Fruit fly (Drosophila melanogaster) whole organism, embryonic: Measurements from ENCODE around the gene CG43610.

Experiments used
- CG10274 ChIP-seq: fragments of 200-800 bp; sonication (Bioruptor generic); optimal IDR thresholded peaks from 3 replicates; lab custom pipeline; 2017; ENCODE audit warnings: missing biosample characterization, mild to moderate bottlenecking, missing genetic modification characterization
- CG10321 ChIP-seq: fragments of 200-800 bp; sonication (Bioruptor generic); IDR thresholded peaks from 2 replicates; pipeline ENCODE4 v1.3.6; 2022; ENCODE audit warnings: missing biosample characterization, missing genetic modification characterization
- CG10543 ChIP-seq: fragments of 200-800 bp; sonication (Bioruptor generic); optimal IDR thresholded peaks from 3 replicates; lab custom pipeline; 2017; ENCODE audit warnings: missing biosample characterization, mild to moderate bottlenecking, missing genetic modification characterization, moderate library complexity
- CG11560 ChIP-seq: fragments of 200-800 bp; sonication (Bioruptor generic); IDR thresholded peaks from 3 replicates; pipeline ENCODE4 v1.3.6; 2022; ENCODE audit warnings: missing biosample characterization, missing genetic modification characterization
- CG12219 ChIP-seq: fragments of 200-800 bp; sonication (Bioruptor generic); optimal IDR thresholded peaks from 3 replicates; lab custom pipeline; 2018; ENCODE audit warnings: missing biosample characterization, mild to moderate bottlenecking, missing genetic modification characterization
- CG12659 ChIP-seq: fragments of 200-800 bp; sonication (Bioruptor generic); optimal IDR thresholded peaks from 3 replicates; lab custom pipeline; 2017; ENCODE audit warnings: mild to moderate bottlenecking, missing biosample characterization, missing genetic modification reagents, missing genetic modification characterization
- CG12744 ChIP-seq: fragments of 200-800 bp; sonication (Bioruptor generic); optimal IDR thresholded peaks from 2 replicates; lab custom pipeline; 2016; ENCODE audit warnings: missing biosample characterization, missing genetic modification characterization
- CG14014 ChIP-seq: fragments of 200-800 bp; sonication (Bioruptor generic); IDR thresholded peaks from 2 replicates; pipeline ENCODE4 v1.3.6; 2022; ENCODE audit warnings: missing biosample characterization, missing genetic modification characterization
- CG1602 ChIP-seq: fragments of 200-800 bp; sonication (Bioruptor generic); optimal IDR thresholded peaks from 3 replicates; lab custom pipeline; 2016; ENCODE audit warnings: missing biosample characterization, missing genetic modification characterization
- CG16813 ChIP-seq: fragments of 200-800 bp; sonication (Bioruptor generic); IDR thresholded peaks from 3 replicates; pipeline ENCODE4 v1.3.6; 2022; ENCODE audit warnings: missing biosample characterization, missing genetic modification characterization; ENCODE audit not compliant: partially characterized antibody
- CG16815 ChIP-seq: fragments of 200-800 bp; sonication (Bioruptor generic); optimal IDR thresholded peaks from 3 replicates; lab custom pipeline; 2017; ENCODE audit warnings: missing biosample characterization, mild to moderate bottlenecking, missing genetic modification characterization
- CG34422 ChIP-seq: fragments of 200-800 bp; sonication (Bioruptor generic); IDR thresholded peaks from 3 replicates; pipeline ENCODE4 v1.3.6; 2022; ENCODE audit warnings: missing biosample characterization, missing genetic modification characterization
- CG4360 ChIP-seq: fragments of 200-800 bp; sonication (Bioruptor generic); IDR thresholded peaks from 2 replicates; pipeline ENCODE4 v1.3.6; 2022; ENCODE audit warnings: missing biosample characterization, missing genetic modification characterization
- CG4404 ChIP-seq: fragments of 200-800 bp; sonication (Bioruptor generic); IDR thresholded peaks from 2 replicates; pipeline ENCODE4 v1.3.6; 2022; ENCODE audit warnings: missing biosample characterization, missing genetic modification characterization
- CG5180 ChIP-seq: fragments of 200-800 bp; sonication (Bioruptor generic); optimal IDR thresholded peaks from 3 replicates; lab custom pipeline; 2017; ENCODE audit warnings: missing biosample characterization, missing genetic modification characterization, mild to moderate bottlenecking, moderate library complexity, missing genetic modification reagents
- CG6689 ChIP-seq: fragments of 200-800 bp; sonication (Bioruptor generic); IDR thresholded peaks from 2 replicates; pipeline ENCODE4 v1.3.6; 2022; ENCODE audit warnings: missing biosample characterization, missing genetic modification characterization
- CG6854 ChIP-seq: fragments of 200-800 bp; sonication (Bioruptor generic); optimal IDR thresholded peaks from 3 replicates; lab custom pipeline; 2017; ENCODE audit warnings: missing biosample characterization, mild to moderate bottlenecking, missing genetic modification characterization
- CG8290 ChIP-seq, 3 experiments: fragments of 200-800 bp; sonication (Bioruptor generic); optimal IDR thresholded peaks; 2 replicates each; lab custom pipeline; 2016 to 2019; ENCODE audit warnings: missing biosample characterization in 3 of 3, missing genetic modification characterization in 3 of 3, mild to moderate bottlenecking in 2 of 3, moderate library complexity in 1 of 3
- CG8765 ChIP-seq: fragments of 200-800 bp; sonication (Bioruptor generic); IDR thresholded peaks from 2 replicates; pipeline ENCODE4 v1.3.6; 2022; ENCODE audit warnings: missing biosample characterization, missing genetic modification characterization
- Hr39 ChIP-seq: fragments of >200 bp; optimal IDR thresholded peaks from 2 replicates; lab custom pipeline; 2017
- Kr ChIP-seq: fragments of 200-800 bp; sonication (Bioruptor generic); optimal IDR thresholded peaks from 2 replicates; lab custom pipeline; 2017; ENCODE audit warnings: missing biosample characterization, mild to moderate bottlenecking, missing genetic modification characterization
- MTF-1 ChIP-seq: fragments of 200-800 bp; sonication (Bioruptor generic); optimal IDR thresholded peaks from 2 replicates; lab custom pipeline; 2018; ENCODE audit warnings: missing biosample characterization, mild to moderate bottlenecking, missing genetic modification characterization, borderline replicate concordance
- Sox100B ChIP-seq: fragments of 200-800 bp; sonication (Bioruptor generic); optimal IDR thresholded peaks from 3 replicates; lab custom pipeline; 2018; ENCODE audit warnings: missing biosample characterization, mild to moderate bottlenecking, missing genetic modification characterization
- Stat92E ChIP-seq, 3 experiments: fragments of >200 bp in 2 of 3; fragments of 200-800 bp in 1 of 3; sonication (Bioruptor generic) in 1 of 3; optimal IDR thresholded peaks; 2 replicates each; lab custom pipeline; 2017 to 2019; ENCODE audit warnings: missing biosample characterization in 3 of 3, missing genetic modification characterization in 3 of 3, mild to moderate bottlenecking in 1 of 3, moderate library complexity in 1 of 3
- ara ChIP-seq: fragments of 200-800 bp; sonication (Bioruptor generic); IDR thresholded peaks from 2 replicates; pipeline ENCODE4 v1.3.6; 2022; ENCODE audit warnings: missing biosample characterization, missing genetic modification characterization
- ato ChIP-seq: fragments of 200-800 bp; sonication (Bioruptor generic); IDR thresholded peaks from 2 replicates; pipeline ENCODE4 v1.3.6; 2022; ENCODE audit warnings: missing biosample characterization, missing genetic modification characterization; ENCODE audit not compliant: partially characterized antibody
- btn ChIP-seq: fragments of 200-800 bp; sonication (Bioruptor generic); optimal IDR thresholded peaks from 2 replicates; lab custom pipeline; 2016; ENCODE audit warnings: missing biosample characterization, missing genetic modification characterization
- cad ChIP-seq: fragments of >200 bp; optimal IDR thresholded peaks from 2 replicates; lab custom pipeline; 2017; ENCODE audit warnings: missing biosample characterization, missing genetic modification characterization
- crol ChIP-seq: fragments of 200-800 bp; sonication (Bioruptor generic); IDR thresholded peaks from 2 replicates; pipeline ENCODE4 v1.3.6; 2022; ENCODE audit warnings: missing biosample characterization, missing genetic modification characterization
- danr ChIP-seq: fragments of 200-800 bp; sonication (Bioruptor generic); IDR thresholded peaks from 2 replicates; pipeline ENCODE4 v1.3.6; 2022; ENCODE audit warnings: missing biosample characterization, missing genetic modification characterization
- dati ChIP-seq: fragments of 200-800 bp; sonication (Bioruptor generic); IDR thresholded peaks from 2 replicates; pipeline ENCODE4 v1.3.6; 2022; ENCODE audit warnings: missing biosample characterization, missing genetic modification characterization
- dpn ChIP-seq, 2 experiments: fragments of 200-800 bp; sonication (Bioruptor generic); optimal IDR thresholded peaks; 3 replicates each; lab custom pipeline; 2016; ENCODE audit warnings: missing biosample characterization in 2 of 2, missing genetic modification characterization in 2 of 2
- ems ChIP-seq: fragments of 200-800 bp; sonication (Bioruptor generic); optimal IDR thresholded peaks from 3 replicates; lab custom pipeline; 2016; ENCODE audit warnings: missing biosample characterization, missing genetic modification characterization
- eve ChIP-seq, 2 experiments: fragments of >200 bp; optimal IDR thresholded peaks; 2 replicates each; lab custom pipeline; 2017; ENCODE audit warnings: missing biosample characterization in 2 of 2, missing genetic modification characterization in 2 of 2
- fd64A ChIP-seq: fragments of 200-800 bp; sonication (Bioruptor generic); optimal IDR thresholded peaks from 3 replicates; lab custom pipeline; 2018; ENCODE audit warnings: missing biosample characterization, mild to moderate bottlenecking, missing genetic modification characterization
- ftz-f1 ChIP-seq: fragments of 200-800 bp; sonication (Bioruptor generic); optimal IDR thresholded peaks from 2 replicates; lab custom pipeline; 2016; ENCODE audit warnings: missing biosample characterization, missing genetic modification characterization
- hth ChIP-seq: fragments of >200 bp; optimal IDR thresholded peaks from 2 replicates; lab custom pipeline; 2017; ENCODE audit warnings: inconsistent platforms
- kah ChIP-seq: fragments of 200-800 bp; sonication (Bioruptor generic); optimal IDR thresholded peaks from 2 replicates; lab custom pipeline; 2018; ENCODE audit warnings: missing biosample characterization, mild to moderate bottlenecking, missing genetic modification characterization
- ken ChIP-seq: fragments of 200-800 bp; sonication (Bioruptor generic); IDR thresholded peaks from 3 replicates; pipeline ENCODE4 v1.3.6; 2022; ENCODE audit warnings: missing biosample characterization, missing genetic modification characterization
- kni ChIP-seq: fragments of 200-800 bp; sonication (Bioruptor generic); optimal IDR thresholded peaks from 3 replicates; lab custom pipeline; 2017; ENCODE audit warnings: mild to moderate bottlenecking, missing biosample characterization, missing genetic modification reagents, missing genetic modification characterization
- lilli ChIP-seq: fragments of 200-800 bp; sonication (Bioruptor generic); optimal IDR thresholded peaks from 3 replicates; lab custom pipeline; 2016; ENCODE audit warnings: missing biosample characterization, missing genetic modification characterization
- nau ChIP-seq: fragments of 200-800 bp; sonication (Bioruptor generic); optimal IDR thresholded peaks from 3 replicates; lab custom pipeline; 2017; ENCODE audit warnings: missing biosample characterization, mild to moderate bottlenecking, missing genetic modification characterization, missing genetic modification reagents
- pan ChIP-seq, 4 experiments: fragments of >200 bp in 3 of 4; fragments of 200-800 bp in 1 of 4; sonication (Bioruptor generic) in 1 of 4; optimal IDR thresholded peaks in 3 of 4; IDR thresholded peaks in 1 of 4; 2 replicates each; pipeline versions ENCODE4 v1.3.6 to Lab custom; 2017 to 2022; ENCODE audit warnings: missing biosample characterization in 2 of 4, missing genetic modification characterization in 2 of 4, mixed read lengths in 1 of 4
- pros ChIP-seq: fragments of 200-800 bp; sonication (Bioruptor generic); optimal IDR thresholded peaks from 3 replicates; lab custom pipeline; 2019; ENCODE audit warnings: missing biosample characterization, mild to moderate bottlenecking, missing genetic modification characterization, moderate library complexity
- pzg ChIP-seq: fragments of 200-800 bp; sonication (Bioruptor generic); optimal IDR thresholded peaks from 3 replicates; lab custom pipeline; 2018; ENCODE audit warnings: missing biosample characterization, mild to moderate bottlenecking, missing genetic modification characterization, moderate library complexity
- sima ChIP-seq: fragments of 200-800 bp; sonication (Bioruptor generic); optimal IDR thresholded peaks from 2 replicates; lab custom pipeline; 2016; ENCODE audit warnings: missing biosample characterization, missing genetic modification characterization
- tin ChIP-seq: fragments of 200-800 bp; sonication (Bioruptor generic); optimal IDR thresholded peaks from 3 replicates; lab custom pipeline; 2016; ENCODE audit warnings: missing biosample characterization, missing genetic modification characterization
- ttk ChIP-seq: fragments of 200-800 bp; sonication (Bioruptor generic); IDR thresholded peaks from 2 replicates; pipeline ENCODE4 v2.1.2; 2022; ENCODE audit warnings: missing biosample characterization, missing genetic modification characterization
- usp ChIP-seq: fragments of >200 bp; optimal IDR thresholded peaks from 2 replicates; lab custom pipeline; 2017; ENCODE audit warnings: missing biosample characterization, missing genetic modification characterization
- wdn ChIP-seq: fragments of 200-800 bp; sonication (Bioruptor generic); IDR thresholded peaks from 2 replicates; pipeline ENCODE4 v1.3.6; 2022; ENCODE audit warnings: missing biosample characterization, missing genetic modification characterization
- yki ChIP-seq: fragments of >200 bp; optimal IDR thresholded peaks from 3 replicates; lab custom pipeline; 2018

The CG43610 gene

DNA sequence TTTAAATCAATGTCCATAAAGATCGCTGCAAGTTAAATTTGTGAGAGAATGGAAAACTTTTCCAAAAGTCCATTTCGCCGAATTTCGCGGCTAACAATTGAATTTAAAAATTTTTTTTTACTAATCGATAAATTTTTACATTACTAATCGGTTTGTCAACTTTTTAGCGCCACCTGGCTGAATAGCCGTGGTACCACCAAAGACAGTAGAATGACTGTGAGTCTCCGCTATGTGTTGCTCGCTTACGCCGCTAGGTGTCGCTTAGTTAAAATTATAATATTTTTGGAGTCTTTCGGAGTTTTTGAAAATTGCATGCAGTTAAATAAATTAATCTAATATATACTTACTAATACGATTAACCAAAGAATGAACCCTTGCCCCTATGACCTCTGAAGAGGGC, 1.6 kb upstream of the CG43610 start (continued):
- no peak for TF ChIP-seq danr
- no peak for TF ChIP-seq btn (GFP tag; lab: Kevin White, UChicago)
- 0 out of 2 replicates have a peak, but pooled peaks have one; percentile 14 for TF ChIP-seq CG4404 (GFP tag; lab: Robert Waterston, UW)
- TF ChIP-seq sima = no peak
- TF ChIP-seq pzg (GFP tag; lab: Kevin White, UChicago) = peak; percentile 64
- TF ChIP-seq CG1602 (GFP tag; lab: Kevin White, UChicago) = peak; percentile 17
- TF ChIP-seq CG34422 (GFP tag; lab: Robert Waterston, UW) = no peak
- TF ChIP-seq ftz-f1 (GFP tag; lab: Kevin White, UChicago) = no peak
- TF ChIP-seq wdn (GFP tag; lab: Robert Waterston, UW) = no peak
- TF ChIP-seq CG4360 (GFP tag; lab: Robert Waterston, UW) = peak; percentile 50
- TF ChIP-seq yki (lab: Kevin White, UChicago) = no peak
- TF ChIP-seq fd64A (GFP tag; lab: Kevin White, UChicago) = no peak
- peak; percentile 41 for TF ChIP-seq tin (GFP tag; lab: Kevin White, UChicago)
- TF ChIP-seq hth (lab: Kevin White, UChicago) = no peak
- no peak for TF ChIP-seq nau
- peak in 1 of 2 experiments; percentile 51 for TF ChIP-seq eve (GFP tag; optimal IDR thresholded peaks at IDR 0.05; lab: Kevin White, UChicago)
- TF ChIP-seq pros (GFP tag; lab: Kevin White, UChicago) = no peak
- no peak for TF ChIP-seq CG10543 (GFP tag; lab: Kevin White, UChicago)
- no peak for TF ChIP-seq CG16815 (GFP tag; lab: Kevin White, UChicago)
- no peak for TF ChIP-seq ken (GFP tag; lab: Robert Waterston, UW)
- TF ChIP-seq Sox100B (GFP tag; lab: Kevin White, UChicago) = no peak
- TF ChIP-seq ems = no peak
- TF ChIP-seq CG12744 (GFP tag; lab: Kevin White, UChicago) = no peak
- TF ChIP-seq MTF-1 (GFP tag; lab: Kevin White, UChicago) = peak; percentile 36
- TF ChIP-seq Hr39 (lab: Kevin White, UChicago) = no peak
- TF ChIP-seq CG10321 (GFP tag; lab: Robert Waterston, UW) = no peak
- TF ChIP-seq CG8765 = no peak
- TF ChIP-seq dpn (GFP tag; optimal IDR thresholded peaks at IDR 0.05; lab: Kevin White, UChicago) = peak; percentile 51 to 52
- TF ChIP-seq CG12659 (GFP tag; lab: Kevin White, UChicago) = peak; percentile 34
- peak; percentile 61; the same call in 1 of the 2 replicates for TF ChIP-seq ato (GFP tag; lab: Robert Waterston, UW)
- no peak for TF ChIP-seq dati
- TF ChIP-seq Kr (GFP tag; lab: Kevin White, UChicago) = no peak
- no peak for TF ChIP-seq kah (GFP tag; lab: Kevin White, UChicago)
- no peak for TF ChIP-seq pan (optimal IDR thresholded peaks at IDR 0.05; lab: Kevin White, UChicago)
- TF ChIP-seq pan (GFP tag; optimal IDR thresholded peaks at IDR 0.05 in 1 of 2, IDR thresholded peaks at IDR 0.05 in 1 of 2) = peak in 1 of 2 experiments; percentile 30
- TF ChIP-seq Stat92E (GFP tag; optimal IDR thresholded peaks at IDR 0.05; lab: Kevin White, UChicago) = peak in 1 of 3 experiments; percentile 47
- no peak for TF ChIP-seq kni (GFP tag; lab: Kevin White, UChicago)
- TF ChIP-seq CG10274 = no peak
- peak; percentile 92 for TF ChIP-seq CG11560 (tag; lab: Robert Waterston, UW)
- TF ChIP-seq lilli (GFP tag; lab: Kevin White, UChicago) = peak; percentile 51
- TF ChIP-seq usp (GFP tag; lab: Kevin White, UChicago) = no peak
- TF ChIP-seq CG5180 (GFP tag; lab: Kevin White, UChicago) = no peak
- TF ChIP-seq CG14014 (GFP tag; lab: Robert Waterston, UW) = 0 out of 2 replicates have a peak, but pooled peaks have one; percentile 21
- no peak for TF ChIP-seq ttk (GFP tag; lab: Robert Waterston, UW)
- peak; percentile 41; the same call in 1 of the 3 replicates for TF ChIP-seq CG16813 (GFP tag; lab: Robert Waterston, UW)
- no peak for TF ChIP-seq CG12219 (GFP tag; lab: Kevin White, UChicago)
- TF ChIP-seq CG6689 (GFP tag; lab: Robert Waterston, UW) = no peak
- no peak for TF ChIP-seq ara (GFP tag; lab: Robert Waterston, UW)
- peak; percentile 77 for TF ChIP-seq CG8290 (GFP tag; optimal IDR thresholded peaks at IDR 0.05; lab: Kevin White, UChicago)
- TF ChIP-seq CG8290 (tag; optimal IDR thresholded peaks at IDR 0.05; lab: Kevin White, UChicago) = no peak
- TF ChIP-seq crol (GFP tag; lab: Robert Waterston, UW) = no peak
- peak; percentile 52 for TF ChIP-seq cad
- no peak for TF ChIP-seq CG6854 (GFP tag; lab: Kevin White, UChicago)
